Fruit fly (Drosophila melanogaster): ENCODE data around the gene AgmNAT.

Gene AgmNAT

DNA sequence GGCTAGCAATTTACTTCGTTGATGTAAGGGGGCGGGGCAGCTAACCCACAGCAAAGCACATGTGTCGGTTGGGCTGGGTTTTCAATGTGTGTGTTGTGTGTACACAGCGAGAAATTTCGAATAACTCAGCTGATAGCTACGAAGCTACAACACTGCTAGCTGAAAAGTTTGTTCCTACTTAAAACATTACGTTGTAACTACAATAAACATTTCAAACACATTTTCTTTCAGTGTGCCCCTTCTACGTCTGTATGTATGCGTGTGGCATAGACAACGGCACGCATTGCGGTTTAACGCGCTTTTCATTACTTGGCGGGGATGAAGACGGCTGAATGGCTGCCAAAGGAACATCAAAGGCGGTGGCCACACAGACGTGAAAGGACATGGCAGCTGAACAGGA is 31.9 kb upstream of the AgmNAT start (continued):
- TF ChIP-seq CG9727 (GFP tag; optimal IDR thresholded peaks at IDR 0.05) (peak; percentile 0), CG3726 (GFP tag; IDR thresholded peaks at IDR 0.05) (no peak), ttk (GFP tag; IDR thresholded peaks at IDR 0.05) (peak; percentile 35; the same call in 1 of the 2 replicates), gsb (GFP tag; IDR thresholded peaks at IDR 0.05) (0 out of 2 replicates have a peak, but pooled peaks have one; percentile 29), Sox102F (GFP tag; optimal IDR thresholded peaks at IDR 0.05) (peak; percentile 34), PHDP (tag; optimal IDR thresholded peaks at IDR 0.05) (peak; percentile 17), CG1024 (GFP tag; IDR thresholded peaks at IDR 0.05) (0 out of 2 replicates have a peak, but pooled peaks have one; percentile 23), dpn (GFP tag; optimal IDR thresholded peaks at IDR 0.05) (peak; percentile 9 to 26), ranshi (GFP tag; IDR thresholded peaks at IDR 0.05) (0 out of 2 replicates have a peak, but pooled peaks have one; percentile 23), CG6813 (GFP tag; optimal IDR thresholded peaks at IDR 0.05) (no peak), Nf-YA (GFP tag; IDR thresholded peaks at IDR 0.05) (no peak), ci (GFP tag; IDR thresholded peaks at IDR 0.05) (peak; percentile 64; the same call in 2 of the 3 replicates), CG2678 (tag; optimal IDR thresholded peaks at IDR 0.05) (peak; percentile 51), yki (optimal IDR thresholded peaks at IDR 0.05) (no peak), ab (GFP tag; optimal IDR thresholded peaks at IDR 0.05) (no peak), CG42726 (GFP tag; IDR thresholded peaks at IDR 0.05; ENCODE audit: partially characterized antibody) (no peak)

- TF ChIP-seq Lpt (GFP tag; optimal IDR thresholded peaks at IDR 0.05) (no peak), CG1647 (GFP tag; optimal IDR thresholded peaks at IDR 0.05) (no peak), Drgx (GFP tag; IDR thresholded peaks at IDR 0.05) (no peak), CG6765 (GFP tag; optimal IDR thresholded peaks at IDR 0.05) (no peak), CG9817 (tag; optimal IDR thresholded peaks at IDR 0.05) (no peak), CG10979 (tag; optimal IDR thresholded peaks at IDR 0.05) (no peak), CG9727 (GFP tag; optimal IDR thresholded peaks at IDR 0.05) (no peak), Six4 (GFP tag; optimal IDR thresholded peaks at IDR 0.05) (no peak), CG3065 (GFP tag; optimal IDR thresholded peaks at IDR 0.05) (no peak), gsb (GFP tag; IDR thresholded peaks at IDR 0.05) (no peak), al (GFP tag; IDR thresholded peaks at IDR 0.05) (no peak), CG30020 (tag; optimal IDR thresholded peaks at IDR 0.05) (no peak)
Measured at dm6 chrX:5844980-5845379, 29.4 kb upstream of the AgmNAT start, which contains the start of gene CG12729. Gene CG12729, plus strand, starts transcription at chrX:5845280.

dm6 chrX:5839737-5840136 is 24.1 kb upstream of the AgmNAT start:
- TF ChIP-seq CG14710 (tag; optimal IDR thresholded peaks at IDR 0.05) (peak; percentile 61), stwl (tag; optimal IDR thresholded peaks at IDR 0.05) (peak; percentile 76), CG12299 (tag; optimal IDR thresholded peaks at IDR 0.05) (no peak)

DNA sequence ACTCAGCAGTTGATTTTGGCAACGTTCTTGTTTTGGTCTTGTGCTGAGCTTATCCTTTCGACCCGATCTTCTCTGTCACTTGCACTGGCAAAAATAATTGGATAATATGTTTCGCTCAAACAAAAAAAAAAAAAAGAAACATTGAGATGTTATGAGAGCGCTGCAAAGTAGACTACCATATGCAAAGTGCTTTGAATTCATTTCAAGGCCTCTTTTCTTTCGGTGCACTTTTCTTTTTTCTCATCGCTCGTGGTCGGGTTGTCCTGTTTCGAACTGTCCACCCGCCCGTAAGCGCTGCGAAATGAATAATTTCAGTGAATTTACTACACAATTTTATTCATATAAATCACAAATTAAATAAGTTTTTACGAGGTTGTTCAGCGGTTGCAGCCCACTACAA is 4.4 kb upstream of the AgmNAT start:
- TF ChIP-seq CG9932 (GFP tag; IDR thresholded peaks at IDR 0.05) (no peak), salm (tag; optimal IDR thresholded peaks at IDR 0.05) (no peak), Dll (GFP tag; IDR thresholded peaks at IDR 0.05; ENCODE audit: partially characterized antibody) (no peak), emc (GFP tag; optimal IDR thresholded peaks at IDR 0.05) (no peak), Hsf (GFP tag; optimal IDR thresholded peaks at IDR 0.05) (no peak), CG12236 (GFP tag; optimal IDR thresholded peaks at IDR 0.05) (no peak), usp (GFP tag; optimal IDR thresholded peaks at IDR 0.05) (no peak), gem (tag; optimal IDR thresholded peaks at IDR 0.05) (peak; percentile 1), zfh1 (GFP tag; IDR thresholded peaks at IDR 0.05) (peak; percentile 13; the same call in 1 of the 3 replicates), CG1603 (tag; optimal IDR thresholded peaks at IDR 0.05) (no peak), CG10979 (tag; optimal IDR thresholded peaks at IDR 0.05) (no peak), CG7745 (tag; optimal IDR thresholded peaks at IDR 0.05) (no peak), Awh (GFP tag; IDR thresholded peaks at IDR 0.05) (no peak), CG17802 (tag; optimal IDR thresholded peaks at IDR 0.05) (no peak), CG14667 (GFP tag; IDR thresholded peaks at IDR 0.05) (0 out of 2 replicates have a peak, but pooled peaks have one; percentile 11), CrebB (tag; optimal IDR thresholded peaks at IDR 0.05) (no peak), CG14965 (GFP tag; optimal IDR thresholded peaks at IDR 0.05; ENCODE audit: borderline replicate concordance) (no peak), E2f1 (GFP tag; IDR thresholded peaks at IDR 0.05) (0 out of 2 replicates have a peak, but pooled peaks have one; percentile 10), slbo (GFP tag; IDR thresholded peaks at IDR 0.05) (peak; percentile 36; the same call in 1 of the 2 replicates), CG3838 (GFP tag; optimal IDR thresholded peaks at IDR 0.05) (no peak)
